Fruit fly (Drosophila melanogaster) whole organism, pupa: ENCODE data around the gene CG1116.
A peak's percentile ranks its signal among the peaks of the same experiment; 100 is the strongest.

Experiments
- CG10348 ChIP-seq: fragments of 200-800 bp; sonication (Bioruptor generic); IDR thresholded peaks from 2 replicates; pipeline ENCODE4 v1.3.6; 2022; ENCODE audit warnings: missing biosample characterization, missing genetic modification characterization
- CG12605 ChIP-seq: fragments of 200-800 bp; sonication (Bioruptor generic); IDR thresholded peaks from 2 replicates; pipeline ENCODE4 v1.3.6; 2022; ENCODE audit warnings: missing biosample characterization, missing genetic modification characterization
- CG13204 ChIP-seq: fragments of 200-800 bp; sonication (Bioruptor generic); optimal IDR thresholded peaks from 2 replicates; lab custom pipeline; 2018; ENCODE audit warnings: missing biosample characterization, mild to moderate bottlenecking, missing genetic modification characterization, moderate library complexity
- CG15710 ChIP-seq: fragments of 200-800 bp; sonication (Bioruptor generic); optimal IDR thresholded peaks from 2 replicates; lab custom pipeline; 2018; ENCODE audit warnings: missing biosample characterization, mild to moderate bottlenecking, missing genetic modification characterization, moderate library complexity
- CG9948 ChIP-seq: fragments of 200-800 bp; sonication (Bioruptor generic); optimal IDR thresholded peaks from 2 replicates; lab custom pipeline; 2018; ENCODE audit warnings: missing biosample characterization, mild to moderate bottlenecking, missing genetic modification characterization, moderate library complexity
- D1 ChIP-seq: fragments of 200-800 bp; sonication (Bioruptor generic); optimal IDR thresholded peaks from 2 replicates; lab custom pipeline; 2018; ENCODE audit warnings: missing biosample characterization, mild to moderate bottlenecking, missing genetic modification characterization, moderate library complexity
- EcR ChIP-seq: fragments of 200-800 bp; sonication (Bioruptor generic); optimal IDR thresholded peaks from 3 replicates; lab custom pipeline; 2019; ENCODE audit warnings: missing biosample characterization, missing genetic modification characterization, mild to moderate bottlenecking, moderate library complexity, missing genetic modification reagents
- Ets98B ChIP-seq: fragments of 200-800 bp; sonication (Bioruptor generic); IDR thresholded peaks from 2 replicates; pipeline ENCODE4 v1.3.6; 2022; ENCODE audit warnings: missing biosample characterization, missing genetic modification characterization
- Pif1A ChIP-seq: fragments of 200-800 bp; sonication (Bioruptor generic); optimal IDR thresholded peaks from 3 replicates; lab custom pipeline; 2016; ENCODE audit warnings: missing biosample characterization, missing genetic modification characterization
- Pif1B ChIP-seq: fragments of 200-800 bp; sonication (Bioruptor generic); optimal IDR thresholded peaks from 3 replicates; lab custom pipeline; 2016; ENCODE audit warnings: missing biosample characterization, missing genetic modification characterization
- Snoo ChIP-seq: fragments of 200-800 bp; sonication (Bioruptor generic); optimal IDR thresholded peaks from 3 replicates; lab custom pipeline; 2017; ENCODE audit warnings: missing biosample characterization, mild to moderate bottlenecking, missing genetic modification characterization, inconsistent platforms
- rn ChIP-seq: fragments of 200-800 bp; sonication (Bioruptor generic); IDR thresholded peaks from 2 replicates; pipeline ENCODE4 v1.3.6; 2022; ENCODE audit warnings: missing biosample characterization, missing genetic modification characterization

- TF ChIP-seq CG12605 = no peak
- no peak for TF ChIP-seq Pif1B (GFP tag; lab: Kevin White, UChicago)
- TF ChIP-seq Ets98B (GFP tag; lab: Robert Waterston, UW) = no peak
- TF ChIP-seq CG10348 (GFP tag; lab: Robert Waterston, UW) = no peak
- TF ChIP-seq rn (GFP tag; lab: Robert Waterston, UW) = no peak
- TF ChIP-seq CG15710 (tag; lab: Kevin White, UChicago) = no peak
- TF ChIP-seq CG9948 (tag; lab: Kevin White, UChicago) = no peak
- TF ChIP-seq Snoo = no peak
- no peak for TF ChIP-seq EcR (GFP tag; lab: Kevin White, UChicago)
- no peak for TF ChIP-seq D1 (tag; lab: Kevin White, UChicago)
- peak; percentile 32 for TF ChIP-seq CG13204
- no peak for TF ChIP-seq Pif1A (GFP tag; lab: Kevin White, UChicago)
Measured at dm6 chr3R:5175944-5176343, 43.5 kb upstream of the CG1116 start.
